Fruit fly (Drosophila melanogaster): Measurements from ENCODE around the gene CG34180.
A peak's percentile ranks its signal among the peaks of the same experiment; 100 is the strongest.

DNA sequence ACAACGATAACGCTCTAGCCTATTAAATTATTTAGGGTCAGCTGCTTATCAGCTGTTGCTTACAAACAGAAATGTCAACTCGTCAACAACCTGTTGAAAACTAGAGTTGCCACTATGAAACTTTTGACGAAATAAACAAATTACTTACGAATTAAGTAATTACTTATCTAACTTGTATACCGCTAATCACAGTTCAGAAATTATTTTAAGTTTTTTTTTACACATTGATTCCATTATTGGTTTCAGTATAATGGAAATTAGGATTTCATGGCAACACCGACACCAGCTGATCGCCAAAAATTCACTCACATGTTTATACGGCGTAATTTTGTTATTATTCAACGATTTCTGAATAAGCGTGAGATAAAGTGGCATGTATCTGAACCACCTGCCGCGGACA is 22.5 kb upstream of the CG34180 start, which contains the start of the genes CG9117 and CG31643:
- TF ChIP-seq Eip78C (GFP tag) (peak; percentile 84), CG15336 (GFP tag; IDR thresholded peaks at IDR 0.05) (peak; percentile 62), CG3032 (tag; optimal IDR thresholded peaks at IDR 0.05) (peak; percentile 46), CG8119 (GFP tag; IDR thresholded peaks at IDR 0.05) (no peak), cyc (GFP tag; optimal IDR thresholded peaks at IDR 0.05) (peak; percentile 67), CG4318 (GFP tag; optimal IDR thresholded peaks at IDR 0.05) (no peak), CG6808 (GFP tag; optimal IDR thresholded peaks at IDR 0.05) (peak; percentile 39), net (GFP tag; optimal IDR thresholded peaks at IDR 0.05) (peak; percentile 40), Lpt (GFP tag; optimal IDR thresholded peaks at IDR 0.05) (no peak), CG34406 (GFP tag; optimal IDR thresholded peaks at IDR 0.05) (peak; percentile 55), OdsH (GFP tag; optimal IDR thresholded peaks at IDR 0.05) (no peak), CG8632 (GFP tag; optimal IDR thresholded peaks at IDR 0.05) (no peak), fkh (GFP tag; optimal IDR thresholded peaks at IDR 0.05) (no peak)
